Fruit fly (Drosophila melanogaster) whole organism, embryonic: Measurements from ENCODE around the gene CG12379.

ENCODE experiments used
- CG10267 ChIP-seq: fragments of 200-800 bp; sonication (Bioruptor generic); optimal IDR thresholded peaks from 2 replicates; lab custom pipeline; 2018; ENCODE audit warnings: missing biosample characterization, mild to moderate bottlenecking, missing genetic modification characterization, moderate library complexity
- CG10366 ChIP-seq: fragments of 200-800 bp; sonication (Bioruptor generic); IDR thresholded peaks from 2 replicates; pipeline ENCODE4 v1.3.6; 2022; ENCODE audit warnings: missing biosample characterization, missing genetic modification characterization
- CG10565 ChIP-seq: fragments of 200-800 bp; sonication (Bioruptor generic); optimal IDR thresholded peaks from 3 replicates; lab custom pipeline; 2016; ENCODE audit warnings: missing biosample characterization, mild to moderate bottlenecking, missing genetic modification characterization
- CG10654 ChIP-seq: fragments of 200-800 bp; sonication (Bioruptor generic); optimal IDR thresholded peaks from 2 replicates; lab custom pipeline; 2016; ENCODE audit warnings: missing biosample characterization, missing genetic modification characterization
- CG10979 ChIP-seq: fragments of 200-800 bp; sonication (Bioruptor generic); optimal IDR thresholded peaks from 2 replicates; lab custom pipeline; 2018; ENCODE audit warnings: missing biosample characterization, mild to moderate bottlenecking, missing genetic modification characterization, moderate library complexity
- CG11247 ChIP-seq: fragments of 200-800 bp; sonication (Bioruptor generic); IDR thresholded peaks from 2 replicates; pipeline ENCODE4 v1.3.6; 2022; ENCODE audit warnings: missing biosample characterization, missing genetic modification characterization
- CG11560 ChIP-seq: fragments of 200-800 bp; sonication (Bioruptor generic); IDR thresholded peaks from 3 replicates; pipeline ENCODE4 v1.3.6; 2022; ENCODE audit warnings: missing biosample characterization, missing genetic modification characterization
- CG17186 ChIP-seq: fragments of 200-800 bp; sonication (Bioruptor generic); optimal IDR thresholded peaks from 3 replicates; lab custom pipeline; 2017; ENCODE audit warnings: missing biosample characterization, missing genetic modification reagents, missing genetic modification characterization
- CG2199 ChIP-seq: fragments of 200-800 bp; sonication (Bioruptor generic); IDR thresholded peaks from 3 replicates; pipeline ENCODE4 v1.3.6; 2022; ENCODE audit warnings: missing biosample characterization, missing genetic modification characterization
- CG31224 ChIP-seq: fragments of 200-800 bp; sonication (Bioruptor generic); IDR thresholded peaks from 2 replicates; pipeline ENCODE4 v1.3.6; 2022; ENCODE audit warnings: missing biosample characterization, missing genetic modification characterization
- CG3407 ChIP-seq: fragments of 200-800 bp; sonication (Bioruptor generic); optimal IDR thresholded peaks from 2 replicates; lab custom pipeline; 2018; ENCODE audit warnings: missing biosample characterization, mild to moderate bottlenecking, missing genetic modification characterization
- CG34422 ChIP-seq: fragments of 200-800 bp; sonication (Bioruptor generic); IDR thresholded peaks from 3 replicates; pipeline ENCODE4 v1.3.6; 2022; ENCODE audit warnings: missing biosample characterization, missing genetic modification characterization
- CG5245 ChIP-seq: fragments of 200-800 bp; sonication (Bioruptor generic); optimal IDR thresholded peaks from 3 replicates; lab custom pipeline; 2016; ENCODE audit warnings: missing biosample characterization, missing genetic modification characterization
- CG6175 ChIP-seq: fragments of 200-800 bp; sonication (Bioruptor generic); IDR thresholded peaks from 3 replicates; pipeline ENCODE4 v1.3.6; 2022; ENCODE audit warnings: missing biosample characterization, missing genetic modification characterization
- CG7786 ChIP-seq: fragments of 200-800 bp; sonication (Bioruptor generic); optimal IDR thresholded peaks from 2 replicates; lab custom pipeline; 2016; ENCODE audit warnings: missing biosample characterization, missing genetic modification characterization
- CG8924 ChIP-seq: fragments of 200-800 bp; optimal IDR thresholded peaks from 3 replicates; lab custom pipeline; 2019; ENCODE audit warnings: missing biosample characterization, mild to moderate bottlenecking, missing genetic modification characterization, moderate library complexity
- CHES-1-like ChIP-seq: fragments of 200-800 bp; sonication (Bioruptor generic); optimal IDR thresholded peaks from 2 replicates; lab custom pipeline; 2016; ENCODE audit warnings: missing biosample characterization, missing genetic modification characterization
- CoRest ChIP-seq: fragments of 200-800 bp; sonication (Bioruptor generic); optimal IDR thresholded peaks from 3 replicates; lab custom pipeline; 2018; ENCODE audit warnings: missing biosample characterization, mild to moderate bottlenecking, missing genetic modification characterization, moderate library complexity
- ERR ChIP-seq: fragments of 200-800 bp; sonication (Bioruptor generic); optimal IDR thresholded peaks from 2 replicates; lab custom pipeline; 2016; ENCODE audit warnings: missing biosample characterization, missing genetic modification characterization
- HHEX ChIP-seq: fragments of 200-800 bp; sonication (Bioruptor generic); optimal IDR thresholded peaks from 3 replicates; lab custom pipeline; 2017; ENCODE audit warnings: missing biosample characterization, mild to moderate bottlenecking, missing genetic modification characterization, missing genetic modification reagents
- HmgZ ChIP-seq: fragments of 200-800 bp; sonication (Bioruptor generic); optimal IDR thresholded peaks from 2 replicates; lab custom pipeline; 2018; ENCODE audit warnings: missing biosample characterization, mild to moderate bottlenecking, missing genetic modification characterization
- Hmx ChIP-seq: fragments of 200-800 bp; sonication (Bioruptor generic); optimal IDR thresholded peaks from 2 replicates; lab custom pipeline; 2016; ENCODE audit warnings: missing biosample characterization, missing genetic modification characterization
- Lhr ChIP-seq: fragments of 200-800 bp; sonication (Bioruptor generic); optimal IDR thresholded peaks from 3 replicates; lab custom pipeline; 2017; ENCODE audit warnings: mild to moderate bottlenecking, missing biosample characterization, missing genetic modification reagents, missing genetic modification characterization
- Meics ChIP-seq: fragments of 200-800 bp; sonication (Bioruptor generic); optimal IDR thresholded peaks from 2 replicates; lab custom pipeline; 2017; ENCODE audit warnings: missing biosample characterization, mild to moderate bottlenecking, missing genetic modification characterization
- NfI ChIP-seq: fragments of 200-800 bp; sonication (Bioruptor generic); optimal IDR thresholded peaks from 3 replicates; lab custom pipeline; 2018; ENCODE audit warnings: missing biosample characterization, mild to moderate bottlenecking, missing genetic modification characterization, moderate library complexity
- Oli ChIP-seq: fragments of 200-800 bp; sonication (Bioruptor generic); optimal IDR thresholded peaks from 2 replicates; lab custom pipeline; 2018; ENCODE audit warnings: missing biosample characterization, mild to moderate bottlenecking, missing genetic modification characterization, moderate library complexity
- Sin3A ChIP-seq: fragments of >200 bp; optimal IDR thresholded peaks from 2 replicates; lab custom pipeline; 2018
- Sox100B ChIP-seq: fragments of 200-800 bp; sonication (Bioruptor generic); optimal IDR thresholded peaks from 3 replicates; lab custom pipeline; 2018; ENCODE audit warnings: missing biosample characterization, mild to moderate bottlenecking, missing genetic modification characterization
- Taf1 ChIP-seq: fragments of 200-800 bp; sonication (Bioruptor generic); IDR thresholded peaks from 2 replicates; pipeline ENCODE4 v1.3.6; 2022; ENCODE audit warnings: missing biosample characterization, missing genetic modification characterization
- ac ChIP-seq: fragments of 200-800 bp; sonication (Bioruptor generic); optimal IDR thresholded peaks from 3 replicates; lab custom pipeline; 2017; ENCODE audit warnings: missing biosample characterization, mild to moderate bottlenecking, missing genetic modification characterization
- amos ChIP-seq: fragments of 200-800 bp; sonication (Bioruptor generic); IDR thresholded peaks from 2 replicates; pipeline ENCODE4 v1.3.6; 2022; ENCODE audit warnings: missing biosample characterization, missing genetic modification characterization; ENCODE audit not compliant: partially characterized antibody
- cg ChIP-seq: fragments of 200-800 bp; sonication (Bioruptor generic); optimal IDR thresholded peaks from 3 replicates; lab custom pipeline; 2019; ENCODE audit warnings: missing biosample characterization, mild to moderate bottlenecking, missing genetic modification characterization, moderate library complexity
- dm ChIP-seq: fragments of 200-800 bp; sonication (Bioruptor generic); optimal IDR thresholded peaks from 3 replicates; lab custom pipeline; 2016; ENCODE audit warnings: missing biosample characterization, missing genetic modification characterization
- exex ChIP-seq: fragments of 200-800 bp; sonication (Bioruptor generic); optimal IDR thresholded peaks from 4 replicates; lab custom pipeline; 2018; ENCODE audit warnings: missing biosample characterization, mild to moderate bottlenecking, missing genetic modification characterization, moderate library complexity
- gcm2 ChIP-seq: fragments of 200-800 bp; sonication (Bioruptor generic); optimal IDR thresholded peaks from 2 replicates; lab custom pipeline; 2016; ENCODE audit warnings: missing biosample characterization, missing genetic modification characterization
- gro ChIP-seq: fragments of 200-800 bp; sonication (Bioruptor generic); optimal IDR thresholded peaks from 2 replicates; lab custom pipeline; 2016; ENCODE audit warnings: missing biosample characterization, missing genetic modification characterization
- gsb ChIP-seq: fragments of 200-800 bp; sonication (Bioruptor generic); IDR thresholded peaks from 2 replicates; pipeline ENCODE4 v1.3.6; 2022; ENCODE audit warnings: missing biosample characterization, missing genetic modification characterization
- jigr1 ChIP-seq: fragments of 200-800 bp; sonication (Bioruptor generic); IDR thresholded peaks from 3 replicates; pipeline ENCODE4 v1.3.6; 2022; ENCODE audit warnings: missing biosample characterization, missing genetic modification characterization
- lmd ChIP-seq: fragments of 200-800 bp; sonication (Bioruptor generic); IDR thresholded peaks from 2 replicates; pipeline ENCODE4 v1.3.6; 2022; ENCODE audit warnings: missing biosample characterization, missing genetic modification characterization
- mld ChIP-seq: fragments of 200-800 bp; sonication (Bioruptor generic); IDR thresholded peaks from 3 replicates; pipeline ENCODE4 v1.3.6; 2022; ENCODE audit warnings: missing biosample characterization, missing genetic modification characterization; ENCODE audit not compliant: partially characterized antibody
- nerfin-1 ChIP-seq: fragments of 200-800 bp; sonication (Bioruptor generic); optimal IDR thresholded peaks from 3 replicates; lab custom pipeline; 2019; ENCODE audit warnings: missing biosample characterization, mild to moderate bottlenecking, missing genetic modification characterization, moderate library complexity
- nerfin-2 ChIP-seq: fragments of 200-800 bp; sonication (Bioruptor generic); IDR thresholded peaks from 2 replicates; pipeline ENCODE4 v1.3.6; 2022; ENCODE audit warnings: missing biosample characterization, missing genetic modification characterization; ENCODE audit not compliant: partially characterized antibody
- sd ChIP-seq: fragments of 200-800 bp; sonication (Bioruptor generic); optimal IDR thresholded peaks from 3 replicates; lab custom pipeline; 2018; ENCODE audit warnings: missing biosample characterization, mild to moderate bottlenecking, missing genetic modification characterization, moderate library complexity
- sens ChIP-seq: fragments of 200-800 bp; sonication (Bioruptor generic); peaks from one replicate; lab custom pipeline; 2016; ENCODE audit warnings: missing biosample characterization, missing genetic modification characterization
- sima ChIP-seq: fragments of 200-800 bp; sonication (Bioruptor generic); optimal IDR thresholded peaks from 2 replicates; lab custom pipeline; 2016; ENCODE audit warnings: missing biosample characterization, missing genetic modification characterization
- trem ChIP-seq: fragments of 200-800 bp; optimal IDR thresholded peaks from 3 replicates; lab custom pipeline; 2019; ENCODE audit warnings: missing biosample characterization, mild to moderate bottlenecking, missing genetic modification characterization, moderate library complexity
- tx ChIP-seq: fragments of 200-800 bp; sonication (Bioruptor generic); optimal IDR thresholded peaks from 2 replicates; lab custom pipeline; 2016; ENCODE audit warnings: missing biosample characterization, missing genetic modification characterization

Gene CG12379

DNA sequence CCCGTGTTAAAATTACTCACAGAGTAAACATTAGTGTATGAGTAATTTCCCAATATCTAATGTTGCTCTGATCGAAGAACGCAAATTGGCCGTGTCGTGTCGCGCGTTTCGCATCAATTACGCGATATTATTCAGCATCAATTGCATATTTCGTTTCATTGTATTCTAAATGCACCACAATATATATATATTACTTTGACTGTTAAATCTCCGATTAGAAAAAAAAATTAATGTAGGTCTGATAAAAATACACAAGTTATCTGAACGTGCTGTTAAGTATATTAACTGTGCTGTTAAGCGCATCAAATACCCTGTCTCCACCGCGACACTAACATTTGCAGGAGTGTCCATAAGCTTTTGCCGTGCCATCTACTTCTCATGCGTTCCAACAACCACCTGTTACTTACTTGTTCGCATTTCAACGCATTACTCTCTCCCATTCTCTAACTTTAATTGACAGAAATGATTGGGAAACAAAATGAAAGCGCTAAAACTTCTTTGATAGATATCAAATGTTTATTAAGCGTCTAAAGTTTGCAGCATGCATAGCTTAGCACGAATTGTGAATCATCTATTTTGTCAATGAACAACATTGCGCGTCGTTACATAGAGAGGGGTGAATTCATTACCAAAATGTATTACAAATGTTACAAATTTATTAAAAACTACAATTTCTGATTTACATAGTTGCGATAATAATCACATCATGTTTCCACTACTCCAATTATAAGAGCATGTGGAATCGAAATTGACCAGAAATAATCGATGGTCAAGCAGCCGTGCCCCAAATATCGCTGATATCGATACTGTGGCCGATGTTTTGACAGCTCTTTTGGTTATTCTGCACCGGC lies 26.9 kb upstream of the CG12379 start, which contains the start of the genes Graf and mRpL3 (continued):
- TF ChIP-seq CHES-1-like (GFP tag; lab: Kevin White, UChicago), result peak; percentile 20
- TF ChIP-seq exex (tag; lab: Kevin White, UChicago), result peak; percentile 8
- no peak for TF ChIP-seq CG34422 (GFP tag; lab: Robert Waterston, UW)
- no peak for TF ChIP-seq CG7786 (GFP tag; lab: Kevin White, UChicago)
- TF ChIP-seq CG10979 (tag; lab: Kevin White, UChicago), result no peak
- TF ChIP-seq CG5245 (GFP tag; lab: Kevin White, UChicago), result no peak
- no peak for TF ChIP-seq HmgZ (tag; lab: Kevin White, UChicago)
- TF ChIP-seq CG10654 (GFP tag; lab: Kevin White, UChicago), result no peak
- TF ChIP-seq Oli, result no peak
- TF ChIP-seq CG10366 (GFP tag; lab: Robert Waterston, UW), result no peak
- peak; percentile 22 for TF ChIP-seq dm
- no peak for TF ChIP-seq Hmx (GFP tag; lab: Kevin White, UChicago)
- TF ChIP-seq gsb (GFP tag; lab: Robert Waterston, UW), result no peak

dm6 chrX:15759752-15760446 lies 26.1 kb upstream of the CG12379 start:
- no peak for TF ChIP-seq CG7786 (GFP tag; lab: Kevin White, UChicago)
- peak; percentile 59 for TF ChIP-seq nerfin-1
- TF ChIP-seq Sox100B (GFP tag; lab: Kevin White, UChicago), result no peak
- TF ChIP-seq gcm2 (GFP tag; lab: Kevin White, UChicago), result no peak
- TF ChIP-seq CG11560 (tag; lab: Robert Waterston, UW), result no peak
- TF ChIP-seq CG31224 (GFP tag; lab: Robert Waterston, UW), result no peak
- no peak for TF ChIP-seq CG10565 (GFP tag; lab: Kevin White, UChicago)
- TF ChIP-seq sima (GFP tag; lab: Kevin White, UChicago), result no peak
- TF ChIP-seq CoRest, result no peak
- TF ChIP-seq lmd (GFP tag; lab: Robert Waterston, UW), result no peak
- TF ChIP-seq jigr1 (GFP tag; lab: Robert Waterston, UW), result no peak
- no peak for TF ChIP-seq amos
- TF ChIP-seq trem (tag; lab: Kevin White, UChicago), result no peak
- no peak for TF ChIP-seq CG2199 (GFP tag; lab: Robert Waterston, UW)
- peak; percentile 60 for TF ChIP-seq sd
- TF ChIP-seq NfI, result no peak
- no peak for TF ChIP-seq CG11247 (GFP tag; lab: Robert Waterston, UW)
- TF ChIP-seq CG8924 (tag; lab: Kevin White, UChicago), result peak; percentile 53
- TF ChIP-seq dm, result no peak
- TF ChIP-seq Meics (GFP tag; lab: Kevin White, UChicago), result no peak
- peak; percentile 68 for TF ChIP-seq cg (GFP tag; lab: Kevin White, UChicago)
- TF ChIP-seq CG6175 (GFP tag; lab: Robert Waterston, UW), result no peak
- TF ChIP-seq CG3407 (GFP tag; lab: Kevin White, UChicago), result no peak
- TF ChIP-seq CG17186 (GFP tag; lab: Kevin White, UChicago), result no peak
- TF ChIP-seq sens (GFP tag; lab: Kevin White, UChicago), result peak; percentile 39
- TF ChIP-seq ERR (GFP tag; lab: Kevin White, UChicago), result no peak
- TF ChIP-seq CG10267 (tag; lab: Kevin White, UChicago), result peak; percentile 66
- no peak for TF ChIP-seq Sin3A (lab: Kevin White, UChicago)
- no peak for TF ChIP-seq mld (GFP tag; lab: Robert Waterston, UW)
- no peak for TF ChIP-seq ac (GFP tag; lab: Kevin White, UChicago)
- TF ChIP-seq gro, result no peak
- no peak for TF ChIP-seq HHEX (GFP tag; lab: Kevin White, UChicago)
- TF ChIP-seq tx, result no peak
- TF ChIP-seq Taf1, result no peak
- no peak for TF ChIP-seq Lhr (GFP tag; lab: Kevin White, UChicago)
- TF ChIP-seq Oli, result no peak
- no peak for TF ChIP-seq nerfin-2 (GFP tag; lab: Robert Waterston, UW)
